Fruit fly (Drosophila melanogaster) whole organism, prepupa: Measurements from ENCODE around the gene B9d2.

Experiments used
- Blimp-1 ChIP-seq: fragments of 200-800 bp; sonication (Bioruptor generic); optimal IDR thresholded peaks from 3 replicates; lab custom pipeline; 2017; ENCODE audit warnings: missing biosample characterization, missing genetic modification characterization, mild to moderate bottlenecking, moderate library complexity, missing genetic modification reagents
- CG10631 ChIP-seq: fragments of 200-800 bp; sonication (Bioruptor generic); optimal IDR thresholded peaks from 2 replicates; lab custom pipeline; 2016; ENCODE audit warnings: missing biosample characterization, missing genetic modification characterization
- CG10669 ChIP-seq: fragments of 200-800 bp; sonication (Bioruptor generic); optimal IDR thresholded peaks from 3 replicates; lab custom pipeline; 2018; ENCODE audit warnings: missing biosample characterization, mild to moderate bottlenecking, missing genetic modification characterization, moderate library complexity
- CG11294 ChIP-seq: fragments of 200-800 bp; sonication (Bioruptor generic); IDR thresholded peaks from 2 replicates; pipeline ENCODE4 v1.3.6; 2022; ENCODE audit warnings: missing biosample characterization, missing genetic modification characterization
- CG11762 ChIP-seq: fragments of 200-800 bp; sonication (Bioruptor generic); optimal IDR thresholded peaks from 3 replicates; lab custom pipeline; 2016; ENCODE audit warnings: missing biosample characterization, missing genetic modification characterization; ENCODE audit not compliant: insufficient read depth
- CG11902 ChIP-seq: fragments of 200-800 bp; sonication (Bioruptor generic); optimal IDR thresholded peaks from 3 replicates; lab custom pipeline; 2016; ENCODE audit warnings: missing biosample characterization, missing genetic modification characterization
- CG15336 ChIP-seq: fragments of 200-800 bp; sonication (Bioruptor generic); IDR thresholded peaks from 2 replicates; pipeline ENCODE4 v1.3.6; 2022; ENCODE audit warnings: missing biosample characterization, missing genetic modification characterization
- CG1621 ChIP-seq: fragments of 200-800 bp; sonication (Bioruptor generic); optimal IDR thresholded peaks from 3 replicates; lab custom pipeline; 2018; ENCODE audit warnings: missing biosample characterization, mild to moderate bottlenecking, missing genetic modification characterization
- CG16779 ChIP-seq: fragments of 200-800 bp; sonication (Bioruptor generic); optimal IDR thresholded peaks from 3 replicates; lab custom pipeline; 2017; ENCODE audit warnings: missing biosample characterization, mild to moderate bottlenecking, missing genetic modification characterization
- CG3032 ChIP-seq: fragments of 200-800 bp; optimal IDR thresholded peaks from 2 replicates; lab custom pipeline; 2019; ENCODE audit warnings: missing biosample characterization, mild to moderate bottlenecking, missing genetic modification characterization, moderate library complexity
- CG31627 ChIP-seq: fragments of 200-800 bp; sonication (Bioruptor generic); optimal IDR thresholded peaks from 3 replicates; lab custom pipeline; 2016; ENCODE audit warnings: missing biosample characterization, missing genetic modification characterization
- CG32006 ChIP-seq: fragments of 200-800 bp; sonication (Bioruptor generic); optimal IDR thresholded peaks from 3 replicates; lab custom pipeline; 2017; ENCODE audit warnings: missing biosample characterization, mild to moderate bottlenecking, missing genetic modification characterization
- CG34406 ChIP-seq: fragments of 200-800 bp; sonication (Bioruptor generic); optimal IDR thresholded peaks from 3 replicates; lab custom pipeline; 2016; ENCODE audit warnings: missing biosample characterization, missing genetic modification characterization
- CG6163 ChIP-seq: fragments of 200-800 bp; sonication (Bioruptor generic); IDR thresholded peaks from 3 replicates; pipeline ENCODE4 v1.3.6; 2022; ENCODE audit warnings: missing biosample characterization, missing genetic modification characterization
- CG6792 ChIP-seq: fragments of 200-800 bp; sonication (Bioruptor generic); optimal IDR thresholded peaks from 3 replicates; lab custom pipeline; 2016; ENCODE audit warnings: missing biosample characterization, missing genetic modification characterization
- CG6808 ChIP-seq: fragments of 200-800 bp; sonication (Bioruptor generic); optimal IDR thresholded peaks from 3 replicates; lab custom pipeline; 2017; ENCODE audit warnings: missing biosample characterization, missing genetic modification characterization, mild to moderate bottlenecking, moderate library complexity, missing genetic modification reagents
- CG8119 ChIP-seq: fragments of 200-800 bp; sonication (Bioruptor generic); IDR thresholded peaks from 3 replicates; pipeline ENCODE4 v1.3.6; 2022; ENCODE audit warnings: missing biosample characterization, missing genetic modification characterization
- CG8319 ChIP-seq: fragments of 200-800 bp; sonication (Bioruptor generic); optimal IDR thresholded peaks from 3 replicates; lab custom pipeline; 2016; ENCODE audit warnings: missing biosample characterization, missing genetic modification characterization
- CG8632 ChIP-seq: fragments of 200-800 bp; sonication (Bioruptor generic); optimal IDR thresholded peaks from 3 replicates; lab custom pipeline; 2016; ENCODE audit warnings: missing biosample characterization, missing genetic modification characterization
- CG9139 ChIP-seq: fragments of 200-800 bp; sonication (Bioruptor generic); optimal IDR thresholded peaks from 3 replicates; lab custom pipeline; 2017; ENCODE audit warnings: missing biosample characterization, mild to moderate bottlenecking, missing genetic modification characterization
- Eip78C ChIP-seq: fragments of 200-800 bp; sonication (Bioruptor generic); peaks from one replicate; lab custom pipeline; 2016; ENCODE audit warnings: missing biosample characterization, missing genetic modification characterization
- Eip93F ChIP-seq: fragments of 200-800 bp; sonication (Bioruptor generic); optimal IDR thresholded peaks from 2 replicates; lab custom pipeline; 2016; ENCODE audit warnings: missing biosample characterization, mild to moderate bottlenecking, missing genetic modification characterization
- Ets21C ChIP-seq: fragments of 200-800 bp; sonication (Bioruptor generic); optimal IDR thresholded peaks from 3 replicates; lab custom pipeline; 2016; ENCODE audit warnings: missing biosample characterization, missing genetic modification characterization
- Ets96B ChIP-seq: fragments of 200-800 bp; optimal IDR thresholded peaks from 2 replicates; lab custom pipeline; 2019; ENCODE audit warnings: missing biosample characterization, mild to moderate bottlenecking, missing genetic modification characterization, moderate library complexity
- Gug ChIP-seq: fragments of 200-800 bp; sonication (Bioruptor generic); IDR thresholded peaks from 2 replicates; pipeline ENCODE4 v1.3.6; 2022; ENCODE audit warnings: missing biosample characterization, missing genetic modification characterization
- Hr38 ChIP-seq: sonication (Bioruptor generic); optimal IDR thresholded peaks from 2 replicates; lab custom pipeline; 2016; ENCODE audit warnings: missing biosample characterization, missing genetic modification characterization
- Hr4 ChIP-seq: fragments of 200-800 bp; sonication (Bioruptor generic); optimal IDR thresholded peaks from 3 replicates; lab custom pipeline; 2016; ENCODE audit warnings: missing biosample characterization, missing genetic modification characterization
- Lpt ChIP-seq: fragments of 200-800 bp; sonication (Bioruptor generic); optimal IDR thresholded peaks from 3 replicates; lab custom pipeline; 2016; ENCODE audit warnings: missing biosample characterization, missing genetic modification characterization
- Met ChIP-seq: fragments of 200-800 bp; sonication (Bioruptor generic); optimal IDR thresholded peaks from 3 replicates; lab custom pipeline; 2016; ENCODE audit warnings: missing biosample characterization, missing genetic modification characterization
- OdsH ChIP-seq: fragments of 200-800 bp; sonication (Bioruptor generic); optimal IDR thresholded peaks from 3 replicates; lab custom pipeline; 2016; ENCODE audit warnings: missing biosample characterization, missing genetic modification characterization
- Smox ChIP-seq: fragments of 200-800 bp; sonication (Bioruptor generic); optimal IDR thresholded peaks from 3 replicates; lab custom pipeline; 2016; ENCODE audit warnings: missing biosample characterization, missing genetic modification characterization
- Sox102F ChIP-seq: fragments of 200-800 bp; sonication (Bioruptor generic); optimal IDR thresholded peaks from 2 replicates; lab custom pipeline; 2016; ENCODE audit warnings: missing biosample characterization, mild to moderate bottlenecking, missing genetic modification characterization
- Sox14 ChIP-seq: fragments of 200-800 bp; sonication (Bioruptor generic); optimal IDR thresholded peaks from 3 replicates; lab custom pipeline; 2016; ENCODE audit warnings: missing biosample characterization, missing genetic modification characterization
- Sox15 ChIP-seq: fragments of 200-800 bp; sonication (Bioruptor generic); optimal IDR thresholded peaks from 3 replicates; lab custom pipeline; 2016; ENCODE audit warnings: missing biosample characterization, missing genetic modification characterization
- achi ChIP-seq: fragments of 200-800 bp; sonication (Bioruptor generic); optimal IDR thresholded peaks from 3 replicates; lab custom pipeline; 2016; ENCODE audit warnings: missing biosample characterization, missing genetic modification characterization
- acj6 ChIP-seq: fragments of 200-800 bp; sonication (Bioruptor generic); optimal IDR thresholded peaks from 3 replicates; lab custom pipeline; 2016; ENCODE audit warnings: missing biosample characterization, missing genetic modification characterization
- cyc ChIP-seq: fragments of 200-800 bp; sonication (Bioruptor generic); optimal IDR thresholded peaks from 3 replicates; lab custom pipeline; 2016; ENCODE audit warnings: missing biosample characterization, missing genetic modification characterization
- dac ChIP-seq: fragments of 200-800 bp; sonication (Bioruptor generic); optimal IDR thresholded peaks from 2 replicates; lab custom pipeline; 2017; ENCODE audit warnings: missing biosample characterization, mild to moderate bottlenecking, missing genetic modification characterization
- eg ChIP-seq: fragments of 200-800 bp; sonication (Bioruptor generic); IDR thresholded peaks from 3 replicates; pipeline ENCODE4 v1.3.6; 2022; ENCODE audit warnings: missing biosample characterization, missing genetic modification characterization
- esn ChIP-seq: fragments of 200-800 bp; sonication (Bioruptor generic); optimal IDR thresholded peaks from 2 replicates; lab custom pipeline; 2016; ENCODE audit warnings: missing biosample characterization, mild to moderate bottlenecking, missing genetic modification characterization, moderate library complexity
- fd59A ChIP-seq: fragments of 200-800 bp; sonication (Bioruptor generic); optimal IDR thresholded peaks from 2 replicates; lab custom pipeline; 2017; ENCODE audit warnings: missing biosample characterization, mild to moderate bottlenecking, missing genetic modification characterization, missing genetic modification reagents
- fd85E ChIP-seq: fragments of 200-800 bp; sonication (Bioruptor generic); optimal IDR thresholded peaks from 3 replicates; lab custom pipeline; 2016; ENCODE audit warnings: missing biosample characterization, missing genetic modification characterization
- fkh ChIP-seq: fragments of 200-800 bp; sonication (Bioruptor generic); optimal IDR thresholded peaks from 3 replicates; lab custom pipeline; 2017; ENCODE audit warnings: missing biosample characterization, mild to moderate bottlenecking, missing genetic modification characterization, moderate library complexity
- pdm3 ChIP-seq: fragments of 200-800 bp; sonication (Bioruptor generic); optimal IDR thresholded peaks from 3 replicates; lab custom pipeline; 2016; ENCODE audit warnings: missing biosample characterization, missing genetic modification characterization
- salr ChIP-seq, 2 experiments: fragments of 200-800 bp; sonication (Bioruptor generic); optimal IDR thresholded peaks; 3 replicates each; lab custom pipeline; 2016 to 2018; ENCODE audit warnings: missing biosample characterization in 2 of 2, missing genetic modification characterization in 2 of 2, mild to moderate bottlenecking in 1 of 2
- spab ChIP-seq: fragments of 200-800 bp; sonication (Bioruptor generic); optimal IDR thresholded peaks from 2 replicates; lab custom pipeline; 2017; ENCODE audit warnings: missing biosample characterization, mild to moderate bottlenecking, missing genetic modification characterization, missing genetic modification reagents
- ss ChIP-seq, 2 experiments: fragments of 200-800 bp; sonication (Bioruptor generic); optimal IDR thresholded peaks; 2 replicates in 1 of 2; 3 replicates in 1 of 2; lab custom pipeline; 2017 to 2018; ENCODE audit warnings: mild to moderate bottlenecking in 2 of 2, missing biosample characterization in 2 of 2, missing genetic modification characterization in 2 of 2, moderate library complexity in 1 of 2
- svp ChIP-seq: fragments of 200-800 bp; sonication (Bioruptor generic); peaks from one replicate; lab custom pipeline; 2016; ENCODE audit warnings: missing biosample characterization, missing genetic modification characterization
- topi ChIP-seq: fragments of 200-800 bp; sonication (Bioruptor generic); optimal IDR thresholded peaks from 3 replicates; lab custom pipeline; 2016; ENCODE audit warnings: missing biosample characterization, missing genetic modification characterization

The B9d2 gene

DNA sequence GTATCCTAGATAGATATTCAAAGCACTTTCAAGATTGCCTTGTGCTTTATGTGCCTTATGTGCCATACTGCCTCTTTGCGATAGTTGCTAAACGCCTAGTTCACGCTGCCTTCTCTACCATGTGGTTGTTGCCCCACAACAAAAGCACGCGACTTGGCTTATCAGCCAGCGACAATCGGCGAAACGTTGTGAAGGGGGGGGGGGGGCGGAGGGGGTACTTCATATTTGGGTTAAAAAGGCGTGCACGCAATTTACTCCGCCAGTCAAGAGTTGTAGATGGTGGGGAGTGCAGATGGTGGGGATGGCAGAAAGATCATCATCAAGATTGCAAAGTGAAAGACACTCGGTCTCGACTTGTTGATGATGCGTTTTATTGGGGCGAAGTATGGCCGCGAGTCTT, 38.7 kb upstream of the B9d2 start (continued):
- TF ChIP-seq Sox15 (GFP tag; lab: Kevin White, UChicago): no peak
- no peak for TF ChIP-seq CG15336 (GFP tag; lab: Robert Waterston, UW)
- no peak for TF ChIP-seq Met (GFP tag; lab: Kevin White, UChicago)
- TF ChIP-seq CG10669 (GFP tag; lab: Kevin White, UChicago): no peak
- no peak for TF ChIP-seq CG11294 (GFP tag; lab: Robert Waterston, UW)
- TF ChIP-seq OdsH: no peak
- TF ChIP-seq CG32006 (GFP tag; lab: Kevin White, UChicago): peak; percentile 35

DNA sequence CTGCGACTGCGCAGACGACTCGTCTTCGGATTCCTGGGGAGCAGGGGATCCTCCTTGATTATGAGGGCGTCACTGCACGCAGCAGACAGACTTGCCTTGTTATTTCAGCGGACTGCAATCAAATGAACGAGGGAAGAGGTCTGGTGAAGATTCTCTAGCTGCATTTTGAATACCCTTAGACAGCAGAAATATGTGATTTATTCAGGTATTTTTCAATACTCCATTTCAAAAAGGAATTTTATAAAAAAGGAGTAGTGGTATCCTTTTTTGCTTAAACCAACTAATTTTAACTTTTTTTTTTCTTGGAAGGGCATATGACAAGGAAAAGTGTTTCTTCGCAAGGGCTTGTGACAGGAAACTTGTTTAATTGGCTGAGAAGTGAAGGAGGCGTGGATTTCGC, 35.2 kb upstream of the B9d2 start:
- TF ChIP-seq CG11294 (GFP tag; lab: Robert Waterston, UW) (no peak), CG10669 (GFP tag; lab: Kevin White, UChicago) (peak; percentile 78), acj6 (GFP tag; lab: Kevin White, UChicago) (peak; percentile 71), CG9139 (GFP tag; lab: Kevin White, UChicago) (no peak), spab (GFP tag; lab: Kevin White, UChicago) (peak; percentile 66), topi (GFP tag; lab: Kevin White, UChicago) (peak; percentile 85), Sox15 (GFP tag; lab: Kevin White, UChicago) (peak; percentile 68), Eip78C (GFP tag; lab: Kevin White, UChicago) (peak; percentile 97), svp (GFP tag; lab: Kevin White, UChicago) (peak; percentile 90), CG8119 (GFP tag; lab: Robert Waterston, UW) (no peak), fkh (no peak), CG31627 (GFP tag; lab: Kevin White, UChicago) (peak; percentile 76), eg (no peak), CG6792 (GFP tag; lab: Kevin White, UChicago) (peak; percentile 83), Blimp-1 (GFP tag; lab: Kevin White, UChicago) (peak; percentile 6), fd59A (GFP tag; lab: Kevin White, UChicago) (peak; percentile 70), CG8319 (peak; percentile 53), achi (GFP tag; lab: Kevin White, UChicago) (peak; percentile 61), CG16779 (tag; lab: Kevin White, UChicago) (peak; percentile 3), Ets21C (GFP tag; lab: Kevin White, UChicago) (peak; percentile 60), CG6808 (GFP tag; lab: Kevin White, UChicago) (peak; percentile 48), Sox14 (GFP tag; lab: Kevin White, UChicago) (peak; percentile 80), Eip93F (GFP tag; lab: Kevin White, UChicago) (no peak), salr (GFP tag; optimal IDR thresholded peaks at IDR 0.05; lab: Kevin White, UChicago) (peak; percentile 40 to 64), CG10631 (GFP tag; lab: Kevin White, UChicago) (peak; percentile 73), CG6163 (GFP tag; lab: Robert Waterston, UW) (peak; percentile 67; the same call in 2 of the 3 replicates), Smox (GFP tag; lab: Kevin White, UChicago) (peak; percentile 68), CG8632 (GFP tag; lab: Kevin White, UChicago) (peak; percentile 75), CG15336 (GFP tag; lab: Robert Waterston, UW) (no peak), CG11762 (peak; percentile 9), OdsH (peak; percentile 74), CG1621 (tag; lab: Kevin White, UChicago) (peak; percentile 67), Sox102F (GFP tag; lab: Kevin White, UChicago) (peak; percentile 77), CG3032 (tag; lab: Kevin White, UChicago) (peak; percentile 75), cyc (GFP tag; lab: Kevin White, UChicago) (peak; percentile 76), dac (GFP tag; lab: Kevin White, UChicago) (no peak), fd85E (GFP tag; lab: Kevin White, UChicago) (no peak), Ets96B (peak; percentile 82), ss (GFP tag; optimal IDR thresholded peaks at IDR 0.05; lab: Kevin White, UChicago) (peak; percentile 52 to 69), pdm3 (peak; percentile 69), Hr38 (GFP tag; lab: Kevin White, UChicago) (no peak), Hr4 (GFP tag; lab: Kevin White, UChicago) (no peak), CG32006 (GFP tag; lab: Kevin White, UChicago) (no peak), Lpt (GFP tag; lab: Kevin White, UChicago) (peak; percentile 35), CG11902 (GFP tag; lab: Kevin White, UChicago) (peak; percentile 74), CG34406 (GFP tag; lab: Kevin White, UChicago) (peak; percentile 67), esn (peak; percentile 80), Gug (no peak), Met (GFP tag; lab: Kevin White, UChicago) (peak; percentile 78)
